Fruit fly (Drosophila melanogaster): ENCODE data around the gene Spindly.

Spindly gene

dm6 chr2L:3566532-3566931, 36.4 kb upstream of the Spindly start (continued):
- TF ChIP-seq CG7556 (GFP tag; optimal IDR thresholded peaks at IDR 0.05) = no peak
- TF ChIP-seq CG17568 (GFP tag; optimal IDR thresholded peaks at IDR 0.05) = no peak
- no peak for TF ChIP-seq CG8478 (optimal IDR thresholded peaks at IDR 0.05)
- TF ChIP-seq Atf-2 (GFP tag; optimal IDR thresholded peaks at IDR 0.05) = no peak
- no peak for TF ChIP-seq br (optimal IDR thresholded peaks at IDR 0.05)
- TF ChIP-seq CG12391 (tag; optimal IDR thresholded peaks at IDR 0.05) = peak; percentile 43
- TF ChIP-seq CG14710 (tag; optimal IDR thresholded peaks at IDR 0.05) = peak; percentile 62
- TF ChIP-seq CG34224 (GFP tag; IDR thresholded peaks at IDR 0.05; ENCODE audit: partially characterized antibody) = no peak
- TF ChIP-seq ro (GFP tag; IDR thresholded peaks at IDR 0.05) = no peak
- TF ChIP-seq CG11398 (GFP tag; optimal IDR thresholded peaks at IDR 0.05) = no peak
- TF ChIP-seq Jarid2 (GFP tag; optimal IDR thresholded peaks at IDR 0.05) = no peak
- TF ChIP-seq CG10267 (tag; optimal IDR thresholded peaks at IDR 0.05) = peak; percentile 51
- no peak for TF ChIP-seq Hmx (GFP tag; optimal IDR thresholded peaks at IDR 0.05)
- TF ChIP-seq croc (GFP tag; conservative IDR thresholded peaks at IDR 0.05) = peak; percentile 67
- 0 out of 2 replicates have a peak, but pooled peaks have one; percentile 49 for TF ChIP-seq CG17328 (GFP tag; IDR thresholded peaks at IDR 0.05)
- TF ChIP-seq Bgb (GFP tag; IDR thresholded peaks at IDR 0.05; ENCODE audit: partially characterized antibody) = no peak
- TF ChIP-seq CG15601 (tag; optimal IDR thresholded peaks at IDR 0.05) = peak; percentile 52
- no peak for TF ChIP-seq CG34376 (GFP tag; optimal IDR thresholded peaks at IDR 0.05)
- peak in 1 of 3 experiments; percentile 76 for TF ChIP-seq lola (GFP tag; optimal IDR thresholded peaks at IDR 0.05)
- no peak for TF ChIP-seq TFAM (GFP tag; optimal IDR thresholded peaks at IDR 0.05)
- no peak for TF ChIP-seq CG11456 (GFP tag; IDR thresholded peaks at IDR 0.05)
- TF ChIP-seq B-H2 (GFP tag; optimal IDR thresholded peaks at IDR 0.05) = no peak
- no peak for TF ChIP-seq Sin3A (optimal IDR thresholded peaks at IDR 0.05)
- TF ChIP-seq sima (GFP tag; optimal IDR thresholded peaks at IDR 0.05) = no peak
- TF ChIP-seq emc (GFP tag; optimal IDR thresholded peaks at IDR 0.05) = no peak
- no peak for TF ChIP-seq gro (GFP tag; optimal IDR thresholded peaks at IDR 0.05)
- TF ChIP-seq Eip74EF (GFP tag; optimal IDR thresholded peaks at IDR 0.05) = no peak
- TF ChIP-seq CG2120 (GFP tag; optimal IDR thresholded peaks at IDR 0.05) = no peak
- TF ChIP-seq CG10321 (GFP tag; IDR thresholded peaks at IDR 0.05) = no peak
- peak; percentile 20; the same call in 1 of the 2 replicates for TF ChIP-seq CG9215 (GFP tag; IDR thresholded peaks at IDR 0.05)
- TF ChIP-seq CG7786 (GFP tag; optimal IDR thresholded peaks at IDR 0.05) = no peak
- 0 out of 2 replicates have a peak, but pooled peaks have one; percentile 7 for TF ChIP-seq dati (GFP tag; IDR thresholded peaks at IDR 0.05)
- no peak for TF ChIP-seq bowl (GFP tag; IDR thresholded peaks at IDR 0.05)
- TF ChIP-seq pita (GFP tag; optimal IDR thresholded peaks at IDR 0.05) = no peak
- TF ChIP-seq HLH54F (GFP tag; optimal IDR thresholded peaks at IDR 0.05) = no peak
- TF ChIP-seq sd (tag; optimal IDR thresholded peaks at IDR 0.05) = no peak
- no peak for TF ChIP-seq CG17612 (GFP tag; IDR thresholded peaks at IDR 0.05)
- TF ChIP-seq Ets97D (GFP tag; optimal IDR thresholded peaks at IDR 0.05) = no peak
- peak; percentile 19 for TF ChIP-seq CG30431 (GFP tag; optimal IDR thresholded peaks at IDR 0.05)
- TF ChIP-seq crol (GFP tag; IDR thresholded peaks at IDR 0.05) = no peak
- TF ChIP-seq tll (GFP tag; optimal IDR thresholded peaks at IDR 0.05) = no peak
- TF ChIP-seq CG11247 (GFP tag; IDR thresholded peaks at IDR 0.05) = no peak
- TF ChIP-seq CG10979 (tag; optimal IDR thresholded peaks at IDR 0.05) = peak; percentile 71
- peak; percentile 14 to 68 for TF ChIP-seq chif (GFP tag; optimal IDR thresholded peaks at IDR 0.05)
- TF ChIP-seq CG1647 (GFP tag; optimal IDR thresholded peaks at IDR 0.05) = no peak
- no peak for TF ChIP-seq gcm2 (GFP tag; optimal IDR thresholded peaks at IDR 0.05)
- TF ChIP-seq CG3726 (GFP tag; IDR thresholded peaks at IDR 0.05) = no peak
- TF ChIP-seq MBD-R2 (GFP tag; IDR thresholded peaks at IDR 0.05) = no peak
- TF ChIP-seq Dll (GFP tag; IDR thresholded peaks at IDR 0.05; ENCODE audit: partially characterized antibody) = no peak
- TF ChIP-seq z (GFP tag; IDR thresholded peaks at IDR 0.05) = no peak
- peak; percentile 35 for TF ChIP-seq CG1233 (GFP tag; optimal IDR thresholded peaks at IDR 0.05)
- no peak for TF ChIP-seq CG10209 (GFP tag; optimal IDR thresholded peaks at IDR 0.05)

Data from whole organism, embryonic.